Worm (Caenorhabditis elegans) whole organism, L4 larva: ENCODE results near the gene C28D4.18.

Experiments used
- ceh-82 ChIP-seq: sonication (generic microtip); optimal IDR thresholded peaks from 2 replicates; lab custom pipeline; 2017; ENCODE audit warnings: missing biosample characterization, missing genetic modification characterization
- ces-1 ChIP-seq: fragments of 150-350 bp; sonication (generic microtip); optimal IDR thresholded peaks from 4 replicates; lab custom pipeline; 2014; ENCODE audit warnings: missing biosample characterization, missing genetic modification reagents, missing genetic modification characterization
- lin-39 ChIP-seq: fragments of 150-350 bp; optimal IDR thresholded peaks from 2 replicates; lab custom pipeline; 2014; ENCODE audit warnings: missing biosample characterization, missing genetic modification reagents, missing genetic modification characterization
- madf-5 ChIP-seq, 2 experiments: fragments of 200-800 bp; sonication (Bioruptor generic); IDR thresholded peaks; 2 replicates each; pipeline ENCODE4 v1.3.6; 2022; ENCODE audit warnings: missing compliant biosample characterization in 2 of 2, missing genetic modification characterization in 2 of 2
- nhr-237 ChIP-seq: sonication (generic microtip); optimal IDR thresholded peaks from 2 replicates; lab custom pipeline; 2017; ENCODE audit warnings: missing biosample characterization, missing genetic modification characterization
- nhr-28 ChIP-seq: fragments of 150-350 bp; optimal IDR thresholded peaks from 2 replicates; lab custom pipeline; 2014; ENCODE audit warnings: missing biosample characterization, missing genetic modification characterization
- nhr-77 ChIP-seq: fragments of 150-350 bp; optimal IDR thresholded peaks from 2 replicates; lab custom pipeline; 2014; ENCODE audit warnings: missing biosample characterization, missing genetic modification characterization
- pha-4 ChIP-seq, 2 experiments: fragments of 150-350 bp in 1 of 2; fragments of 200-800 bp in 1 of 2; sonication (Bioruptor generic) in 1 of 2; IDR thresholded peaks in 1 of 2; optimal IDR thresholded peaks in 1 of 2; 2 replicates each; pipeline versions ENCODE4 v1.3.6 to Lab custom; 2014 to 2022; ENCODE audit warnings: missing genetic modification characterization in 2 of 2, missing genetic modification reagents in 2 of 2, missing biosample characterization in 1 of 2, missing compliant biosample characterization in 1 of 2
- saeg-2 ChIP-seq: fragments of 200-800 bp; sonication (Bioruptor generic); IDR thresholded peaks from 2 replicates; pipeline ENCODE4 v1.3.6; 2022; ENCODE audit warnings: missing genetic modification reagents, missing genetic modification characterization, missing compliant biosample characterization
- snpc-1.2 ChIP-seq: fragments of 200-800 bp; sonication (Bioruptor generic); IDR thresholded peaks from 2 replicates; pipeline ENCODE4 v1.3.6; 2022; ENCODE audit warnings: missing genetic modification reagents, missing genetic modification characterization, missing compliant biosample characterization
- spr-1 ChIP-seq: sonication (generic microtip); optimal IDR thresholded peaks from 2 replicates; lab custom pipeline; 2016; ENCODE audit warnings: mild to moderate bottlenecking, missing genetic modification characterization, missing compliant biosample characterization
- unc-130 ChIP-seq: sonication (generic microtip); optimal IDR thresholded peaks from 2 replicates; lab custom pipeline; 2016; ENCODE audit warnings: missing genetic modification reagents, missing genetic modification characterization, missing compliant biosample characterization
- unc-39 ChIP-seq: sonication (generic microtip); optimal IDR thresholded peaks from 2 replicates; lab custom pipeline; 2017; ENCODE audit warnings: missing biosample characterization, missing genetic modification characterization
- unc-62 ChIP-seq, 3 experiments: fragments of 150-350 bp in 1 of 3; sonication (generic microtip); optimal IDR thresholded peaks in 2 of 3; peaks in 1 of 3; 1 replicate in 1 of 3; 2 replicates in 2 of 3; lab custom pipeline; 2014 to 2017; ENCODE audit warnings: missing biosample characterization in 3 of 3, missing genetic modification characterization in 3 of 3, missing genetic modification reagents in 3 of 3, missing genotype in 1 of 3

- no peak for TF ChIP-seq ces-1 (GFP tag; lab: Kevin White, UChicago)
- no peak for TF ChIP-seq lin-39 (tag; lab: Kevin White, UChicago)
- no peak for TF ChIP-seq pha-4 (GFP tag; IDR thresholded peaks at IDR 0.05; lab: Robert Waterston, UW)
- TF ChIP-seq pha-4 (tag; optimal IDR thresholded peaks at IDR 0.05; lab: Kevin White, UChicago): no peak
- TF ChIP-seq nhr-77: no peak
- no peak for TF ChIP-seq ceh-82
- TF ChIP-seq unc-39: no peak
- no peak for TF ChIP-seq nhr-237 (tag; lab: Kevin White, UChicago)
- no peak for TF ChIP-seq unc-62 (GFP tag; optimal IDR thresholded peaks at IDR 0.05 in 1 of 2; lab: Kevin White, UChicago)
- TF ChIP-seq unc-62 (tag; optimal IDR thresholded peaks at IDR 0.05; lab: Kevin White, UChicago): no peak
- no peak for TF ChIP-seq unc-130 (GFP tag; lab: Kevin White, UChicago)
- no peak for TF ChIP-seq nhr-28
- TF ChIP-seq spr-1 (tag; lab: Kevin White, UChicago): no peak
- TF ChIP-seq snpc-1.2 (GFP tag; lab: Robert Waterston, UW): no peak
- TF ChIP-seq saeg-2: no peak
- no peak for TF ChIP-seq madf-5 (GFP tag; IDR thresholded peaks at IDR 0.05; lab: Robert Waterston, UW)
These were observed 34.4 kb upstream of the C28D4.18 start, which contains the start of gene sdz-36 for ce11 chrIV:9690644-9691043.
